Worm (Caenorhabditis elegans): ENCODE results near the gene lgc-40.

DNA sequence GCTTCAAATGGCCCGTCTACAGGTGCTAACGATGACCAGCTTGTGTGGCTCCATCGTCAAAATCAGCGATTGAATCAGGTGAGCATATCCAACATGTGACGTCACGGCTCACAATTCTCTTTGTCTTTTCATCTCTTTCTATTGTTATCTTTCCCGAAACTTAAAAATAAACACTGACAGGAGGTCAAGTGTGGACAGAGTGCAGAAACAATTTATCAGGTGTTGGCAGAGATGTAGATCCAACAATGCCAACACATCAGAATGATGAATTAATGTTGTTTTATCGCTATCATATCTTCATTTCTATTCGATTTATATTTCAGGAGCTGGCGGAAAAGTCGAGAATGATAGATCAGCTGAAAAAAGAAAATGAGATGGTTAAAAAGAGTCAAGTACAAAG is 11.9 kb upstream of the lgc-40 start:
- TF ChIP-seq nhr-12 (tag; optimal IDR thresholded peaks at IDR 0.05) (no peak), nhr-237 (tag; optimal IDR thresholded peaks at IDR 0.05) (no peak), elt-3 (tag; optimal IDR thresholded peaks at IDR 0.05) (no peak), nhr-76 (tag; optimal IDR thresholded peaks at IDR 0.05) (no peak), snpc-4 (tag; optimal IDR thresholded peaks at IDR 0.05) (no peak), unc-39 (tag; optimal IDR thresholded peaks at IDR 0.05) (no peak)

Data from whole organism, mixed stage, embryonic.